Worm (Caenorhabditis elegans): Measurements from ENCODE around the gene his-24.
A peak's percentile ranks its signal among the peaks of the same experiment; 100 is the strongest.

The his-24 gene

ce11 chrX:14510358-14510757 is 20.5 kb downstream of the his-24 start:
- TF ChIP-seq nhr-129 (tag; optimal IDR thresholded peaks at IDR 0.05) (peak; percentile 75), F13H6.1 (tag; optimal IDR thresholded peaks at IDR 0.05) (no peak)

ce11 chrX:14512817-14513216 is 22.9 kb downstream of the his-24 start, which contains the start of gene fbxa-141:
fbxa-141 (minus strand) TSS chrX:14512917.
- no peak for TF ChIP-seq skn-1 (tag; optimal IDR thresholded peaks at IDR 0.05)
- no peak for TF ChIP-seq unc-39 (tag; optimal IDR thresholded peaks at IDR 0.05)
- no peak for TF ChIP-seq elt-3 (tag; optimal IDR thresholded peaks at IDR 0.05)

ce11 chrX:14513462-14513861 is 23.6 kb downstream of the his-24 start:
- TF ChIP-seq lin-39 (tag; optimal IDR thresholded peaks at IDR 0.05) (no peak), sem-4 (tag; optimal IDR thresholded peaks at IDR 0.05) (no peak), F13H6.1 (tag; optimal IDR thresholded peaks at IDR 0.05) (peak; percentile 10), mab-5 (tag; optimal IDR thresholded peaks at IDR 0.05) (peak; percentile 48), ama-1 (optimal IDR thresholded peaks at IDR 0.05) (no peak), sma-9 (GFP tag; optimal IDR thresholded peaks at IDR 0.05) (peak; percentile 5), sma-9 (tag; optimal IDR thresholded peaks at IDR 0.05) (no peak), crh-2 (tag; optimal IDR thresholded peaks at IDR 0.05) (peak; percentile 16), nhr-11 (tag; optimal IDR thresholded peaks at IDR 0.05) (no peak), unc-55 (GFP tag; optimal IDR thresholded peaks at IDR 0.05) (peak; percentile 62), elt-3 (tag; optimal IDR thresholded peaks at IDR 0.05) (no peak), lsy-2 (tag; optimal IDR thresholded peaks at IDR 0.05) (peak in 1 of 2 experiments; percentile 9), C34F6.9 (tag; optimal IDR thresholded peaks at IDR 0.05) (peak; percentile 76), nhr-129 (tag; optimal IDR thresholded peaks at IDR 0.05) (peak; percentile 34)

ce11 chrX:14515028-14515427 is 25.1 kb downstream of the his-24 start, which contains the start of gene gcsh-1:
gcsh-1 (minus strand) TSS chrX:14515073.
- peak; percentile 64 for TF ChIP-seq fos-1 (tag; optimal IDR thresholded peaks at IDR 0.05)
- TF ChIP-seq unc-39 (tag; optimal IDR thresholded peaks at IDR 0.05), result no peak
- TF ChIP-seq crh-2 (tag; optimal IDR thresholded peaks at IDR 0.05), result peak; percentile 16
- TF ChIP-seq sma-9 (GFP tag; optimal IDR thresholded peaks at IDR 0.05), result peak; percentile 37
- no peak for TF ChIP-seq sma-9 (tag; optimal IDR thresholded peaks at IDR 0.05)

- TF ChIP-seq unc-55 (GFP tag; optimal IDR thresholded peaks at IDR 0.05), result no peak
- TF ChIP-seq nhr-10 (tag; optimal IDR thresholded peaks at IDR 0.05), result no peak
These were observed 26.7 kb downstream of the his-24 start, which contains the start of gene D1025.10 for ce11 chrX:14516560-14516959. D1025.10 (plus strand) TSS chrX:14516860.

ce11 chrX:14517842-14518241 is 27.9 kb downstream of the his-24 start:
- TF ChIP-seq snpc-4 (tag; optimal IDR thresholded peaks at IDR 0.05) (peak; percentile 45), ztf-4 (tag; optimal IDR thresholded peaks at IDR 0.05) (no peak), F13H6.1 (tag; optimal IDR thresholded peaks at IDR 0.05) (no peak), nhr-12 (tag; optimal IDR thresholded peaks at IDR 0.05) (no peak)

- TF ChIP-seq crh-2 (tag; optimal IDR thresholded peaks at IDR 0.05) (no peak), zag-1 (tag; optimal IDR thresholded peaks at IDR 0.05) (no peak), ceh-16 (tag; optimal IDR thresholded peaks at IDR 0.05) (no peak), gmeb-1 (tag; optimal IDR thresholded peaks at IDR 0.05) (no peak), lin-11 (tag; optimal IDR thresholded peaks at IDR 0.05) (no peak), ztf-1 (GFP tag; conservative IDR thresholded peaks at IDR 0.05) (no peak), fos-1 (tag; optimal IDR thresholded peaks at IDR 0.05) (no peak), nhr-10 (tag; optimal IDR thresholded peaks at IDR 0.05) (no peak), mbf-1 (tag; optimal IDR thresholded peaks at IDR 0.05) (no peak), unc-55 (GFP tag; optimal IDR thresholded peaks at IDR 0.05) (no peak), peb-1 (tag; optimal IDR thresholded peaks at IDR 0.05) (no peak), mdl-1 (tag; optimal IDR thresholded peaks at IDR 0.05) (no peak), F13H6.1 (tag; optimal IDR thresholded peaks at IDR 0.05) (no peak)
These were observed 30.6 kb downstream of the his-24 start, which contains the start of gene D1025.1 for ce11 chrX:14520463-14520862. D1025.1 (plus strand) TSS chrX:14520763.

- TF ChIP-seq nhr-25 (tag; optimal IDR thresholded peaks at IDR 0.05), result no peak
- no peak for TF ChIP-seq ceh-16 (tag; optimal IDR thresholded peaks at IDR 0.05)
- TF ChIP-seq lin-39 (tag; optimal IDR thresholded peaks at IDR 0.05), result no peak
- no peak for TF ChIP-seq R02D3.7 (tag; optimal IDR thresholded peaks at IDR 0.05)
- no peak for TF ChIP-seq nhr-6 (tag; optimal IDR thresholded peaks at IDR 0.05)
- TF ChIP-seq nhr-10 (tag; optimal IDR thresholded peaks at IDR 0.05), result no peak
- no peak for TF ChIP-seq zag-1 (tag; optimal IDR thresholded peaks at IDR 0.05)
- no peak for TF ChIP-seq nhr-12 (tag; optimal IDR thresholded peaks at IDR 0.05)
- no peak for TF ChIP-seq blmp-1 (tag; optimal IDR thresholded peaks at IDR 0.05; ENCODE audit: insufficient read depth)
- TF ChIP-seq ZK546.5 (tag; optimal IDR thresholded peaks at IDR 0.05), result no peak
These were observed 33.4 kb downstream of the his-24 start, which contains the start of gene nspc-16 for ce11 chrX:14523275-14523674. nspc-16 (plus strand) TSS chrX:14523575.

Data from whole organism, L2 larva.